Fruit fly (Drosophila melanogaster) whole organism, embryonic: ENCODE results near the gene tw.

Source experiments
- CG10267 ChIP-seq: fragments of 200-800 bp; sonication (Bioruptor generic); optimal IDR thresholded peaks from 2 replicates; lab custom pipeline; 2018; ENCODE audit warnings: missing biosample characterization, mild to moderate bottlenecking, missing genetic modification characterization, moderate library complexity
- CG10543 ChIP-seq: fragments of 200-800 bp; sonication (Bioruptor generic); optimal IDR thresholded peaks from 3 replicates; lab custom pipeline; 2017; ENCODE audit warnings: missing biosample characterization, mild to moderate bottlenecking, missing genetic modification characterization, moderate library complexity
- CG11723 ChIP-seq: fragments of 200-800 bp; sonication (Bioruptor generic); optimal IDR thresholded peaks from 2 replicates; lab custom pipeline; 2017; ENCODE audit warnings: missing biosample characterization, mild to moderate bottlenecking, missing genetic modification characterization
- CG13624 ChIP-seq: fragments of 200-800 bp; sonication (Bioruptor generic); optimal IDR thresholded peaks from 2 replicates; lab custom pipeline; 2016; ENCODE audit warnings: missing biosample characterization, missing genetic modification characterization
- CG14965 ChIP-seq: fragments of 200-800 bp; sonication (Bioruptor generic); optimal IDR thresholded peaks from 2 replicates; lab custom pipeline; 2016; ENCODE audit warnings: missing biosample characterization, missing genetic modification characterization, borderline replicate concordance
- CG15073 ChIP-seq: fragments of 200-800 bp; sonication (Bioruptor generic); optimal IDR thresholded peaks from 2 replicates; lab custom pipeline; 2016; ENCODE audit warnings: missing biosample characterization, missing genetic modification characterization
- CG1529 ChIP-seq: fragments of 200-800 bp; sonication (Bioruptor generic); optimal IDR thresholded peaks from 3 replicates; lab custom pipeline; 2018; ENCODE audit warnings: missing biosample characterization, missing genetic modification characterization
- CG17186 ChIP-seq: fragments of 200-800 bp; sonication (Bioruptor generic); optimal IDR thresholded peaks from 3 replicates; lab custom pipeline; 2017; ENCODE audit warnings: missing biosample characterization, missing genetic modification reagents, missing genetic modification characterization
- CG18764 ChIP-seq: fragments of 200-800 bp; sonication (Bioruptor generic); optimal IDR thresholded peaks from 3 replicates; lab custom pipeline; 2016; ENCODE audit warnings: missing biosample characterization, missing genetic modification characterization
- CG2129 ChIP-seq: fragments of 200-800 bp; sonication (Bioruptor generic); IDR thresholded peaks from 2 replicates; pipeline ENCODE4 v1.3.6; 2022; ENCODE audit warnings: missing biosample characterization, missing genetic modification characterization; ENCODE audit not compliant: partially characterized antibody
- CG31365 ChIP-seq: fragments of 200-800 bp; sonication (Bioruptor generic); optimal IDR thresholded peaks from 2 replicates; lab custom pipeline; 2018; ENCODE audit warnings: missing biosample characterization, mild to moderate bottlenecking, missing genetic modification characterization
- CG33213 ChIP-seq: fragments of 200-800 bp; sonication (Bioruptor generic); optimal IDR thresholded peaks from 3 replicates; lab custom pipeline; 2016; ENCODE audit warnings: missing biosample characterization, missing genetic modification characterization
- CG4328 ChIP-seq: fragments of 200-800 bp; sonication (Bioruptor generic); optimal IDR thresholded peaks from 3 replicates; lab custom pipeline; 2017; ENCODE audit warnings: missing biosample characterization, missing genetic modification reagents, missing genetic modification characterization
- CG4707 ChIP-seq: fragments of 200-800 bp; sonication (Bioruptor generic); optimal IDR thresholded peaks from 2 replicates; lab custom pipeline; 2018; ENCODE audit warnings: missing biosample characterization, mild to moderate bottlenecking, missing genetic modification characterization, moderate library complexity
- CG6791 ChIP-seq: fragments of 200-800 bp; sonication (Bioruptor generic); IDR thresholded peaks from 3 replicates; pipeline ENCODE4 v1.3.6; 2022; ENCODE audit warnings: missing biosample characterization, missing genetic modification characterization; ENCODE audit not compliant: partially characterized antibody
- CG7372 ChIP-seq: fragments of 200-800 bp; sonication (Bioruptor generic); IDR thresholded peaks from 2 replicates; pipeline ENCODE4 v1.3.6; 2022; ENCODE audit warnings: missing biosample characterization, missing genetic modification characterization
- CG8944 ChIP-seq: fragments of 200-800 bp; sonication (Bioruptor generic); optimal IDR thresholded peaks from 3 replicates; lab custom pipeline; 2016; ENCODE audit warnings: missing biosample characterization, missing genetic modification characterization
- CG9932 ChIP-seq: fragments of 200-800 bp; sonication (Bioruptor generic); IDR thresholded peaks from 2 replicates; pipeline ENCODE4 v1.3.6; 2022; ENCODE audit warnings: missing biosample characterization, missing genetic modification characterization
- Dad ChIP-seq: fragments of 200-800 bp; sonication (Bioruptor generic); optimal IDR thresholded peaks from 3 replicates; lab custom pipeline; 2016; ENCODE audit warnings: missing biosample characterization, missing genetic modification characterization
- Doc3 ChIP-seq: fragments of 200-800 bp; sonication (Bioruptor generic); IDR thresholded peaks from 3 replicates; pipeline ENCODE4 v1.3.6; 2022; ENCODE audit warnings: missing biosample characterization, missing genetic modification characterization; ENCODE audit not compliant: partially characterized antibody
- E2f2 ChIP-seq: fragments of 200-800 bp; sonication (Bioruptor generic); IDR thresholded peaks from 2 replicates; pipeline ENCODE4 v1.3.6; 2022; ENCODE audit warnings: missing biosample characterization, missing genetic modification characterization
- Ets97D ChIP-seq: fragments of 200-800 bp; sonication (Bioruptor generic); optimal IDR thresholded peaks from 3 replicates; lab custom pipeline; 2016; ENCODE audit warnings: missing biosample characterization, missing genetic modification characterization
- Hmr ChIP-seq: fragments of 200-800 bp; sonication (Bioruptor generic); optimal IDR thresholded peaks from 3 replicates; lab custom pipeline; 2017; ENCODE audit warnings: mild to moderate bottlenecking, missing biosample characterization, missing genetic modification reagents, missing genetic modification characterization
- MESR4 ChIP-seq: fragments of 200-800 bp; sonication (Bioruptor generic); optimal IDR thresholded peaks from 2 replicates; lab custom pipeline; 2018; ENCODE audit warnings: missing biosample characterization, mild to moderate bottlenecking, missing genetic modification characterization, moderate library complexity
- Med ChIP-seq: fragments of 200-800 bp; sonication (Bioruptor generic); peaks from one replicate; lab custom pipeline; 2016; ENCODE audit warnings: missing biosample characterization, missing genetic modification characterization, mild to moderate bottlenecking, inconsistent platforms, moderate library complexity
- Mes4 ChIP-seq: fragments of 200-800 bp; sonication (Bioruptor generic); optimal IDR thresholded peaks from 2 replicates; lab custom pipeline; 2016; ENCODE audit warnings: missing biosample characterization, missing genetic modification characterization
- NC2α ChIP-seq: fragments of 200-800 bp; sonication (Bioruptor generic); optimal IDR thresholded peaks from 2 replicates; lab custom pipeline; 2016; ENCODE audit warnings: missing biosample characterization, missing genetic modification characterization
- Opbp ChIP-seq: fragments of 200-800 bp; sonication (Bioruptor generic); IDR thresholded peaks from 3 replicates; pipeline ENCODE4 v1.3.6; 2022; ENCODE audit warnings: missing biosample characterization, missing genetic modification characterization; ENCODE audit not compliant: partially characterized antibody
- Optix ChIP-seq: fragments of 200-800 bp; sonication (Bioruptor generic); IDR thresholded peaks from 3 replicates; pipeline ENCODE4 v1.3.6; 2022; ENCODE audit warnings: missing biosample characterization, missing genetic modification characterization
- Pdp1 ChIP-seq, 2 experiments: fragments of 200-800 bp; sonication (Bioruptor generic); optimal IDR thresholded peaks; 3 replicates each; lab custom pipeline; 2016; ENCODE audit warnings: missing biosample characterization in 2 of 2, missing genetic modification characterization in 2 of 2, mild to moderate bottlenecking in 1 of 2, moderate library complexity in 1 of 2
- Sox102F ChIP-seq: fragments of 200-800 bp; sonication (Bioruptor generic); optimal IDR thresholded peaks from 2 replicates; lab custom pipeline; 2018; ENCODE audit warnings: missing biosample characterization, mild to moderate bottlenecking, missing genetic modification characterization, moderate library complexity
- ash1 ChIP-seq: fragments of 200-800 bp; sonication (Bioruptor generic); optimal IDR thresholded peaks from 2 replicates; lab custom pipeline; 2018; ENCODE audit warnings: missing biosample characterization, mild to moderate bottlenecking, missing genetic modification characterization
- ato ChIP-seq: fragments of 200-800 bp; sonication (Bioruptor generic); IDR thresholded peaks from 2 replicates; pipeline ENCODE4 v1.3.6; 2022; ENCODE audit warnings: missing biosample characterization, missing genetic modification characterization; ENCODE audit not compliant: partially characterized antibody
- bbx ChIP-seq: fragments of 200-800 bp; sonication (Bioruptor generic); IDR thresholded peaks from 2 replicates; pipeline ENCODE4 v1.3.6; 2022; ENCODE audit warnings: missing biosample characterization, missing genetic modification characterization; ENCODE audit not compliant: partially characterized antibody
- jigr1 ChIP-seq: fragments of 200-800 bp; sonication (Bioruptor generic); IDR thresholded peaks from 3 replicates; pipeline ENCODE4 v1.3.6; 2022; ENCODE audit warnings: missing biosample characterization, missing genetic modification characterization
- nerfin-2 ChIP-seq: fragments of 200-800 bp; sonication (Bioruptor generic); IDR thresholded peaks from 2 replicates; pipeline ENCODE4 v1.3.6; 2022; ENCODE audit warnings: missing biosample characterization, missing genetic modification characterization; ENCODE audit not compliant: partially characterized antibody
- pan ChIP-seq, 4 experiments: fragments of >200 bp in 3 of 4; fragments of 200-800 bp in 1 of 4; sonication (Bioruptor generic) in 1 of 4; optimal IDR thresholded peaks in 3 of 4; IDR thresholded peaks in 1 of 4; 2 replicates each; pipeline versions ENCODE4 v1.3.6 to Lab custom; 2017 to 2022; ENCODE audit warnings: missing biosample characterization in 2 of 4, missing genetic modification characterization in 2 of 4, mixed read lengths in 1 of 4
- pnt ChIP-seq: fragments of 200-800 bp; sonication (Bioruptor generic); optimal IDR thresholded peaks from 3 replicates; lab custom pipeline; 2016; ENCODE audit warnings: missing biosample characterization, missing genetic modification characterization
- pzg ChIP-seq: fragments of 200-800 bp; sonication (Bioruptor generic); optimal IDR thresholded peaks from 3 replicates; lab custom pipeline; 2018; ENCODE audit warnings: missing biosample characterization, mild to moderate bottlenecking, missing genetic modification characterization, moderate library complexity
- so ChIP-seq: fragments of 200-800 bp; sonication (Bioruptor generic); IDR thresholded peaks from 3 replicates; pipeline ENCODE4 v1.3.6; 2022; ENCODE audit warnings: missing biosample characterization, missing genetic modification characterization
- trem ChIP-seq: fragments of 200-800 bp; optimal IDR thresholded peaks from 3 replicates; lab custom pipeline; 2019; ENCODE audit warnings: missing biosample characterization, mild to moderate bottlenecking, missing genetic modification characterization, moderate library complexity
- unpg ChIP-seq: fragments of 200-800 bp; sonication (Bioruptor generic); optimal IDR thresholded peaks from 3 replicates; lab custom pipeline; 2018; ENCODE audit warnings: missing biosample characterization, mild to moderate bottlenecking, missing genetic modification characterization, moderate library complexity
- vnd ChIP-seq: fragments of 200-800 bp; sonication (Bioruptor generic); IDR thresholded peaks from 3 replicates; pipeline ENCODE4 v1.3.6; 2022; ENCODE audit warnings: missing biosample characterization, missing genetic modification characterization; ENCODE audit not compliant: partially characterized antibody
- zen2 ChIP-seq: fragments of 200-800 bp; sonication (Bioruptor generic); IDR thresholded peaks from 3 replicates; pipeline ENCODE4 v1.3.6; 2022; ENCODE audit warnings: missing biosample characterization, missing genetic modification characterization; ENCODE audit not compliant: partially characterized antibody
- zf30C ChIP-seq: fragments of 200-800 bp; sonication (Bioruptor generic); optimal IDR thresholded peaks from 3 replicates; lab custom pipeline; 2018; ENCODE audit warnings: missing biosample characterization, mild to moderate bottlenecking, missing genetic modification characterization

The tw gene

DNA sequence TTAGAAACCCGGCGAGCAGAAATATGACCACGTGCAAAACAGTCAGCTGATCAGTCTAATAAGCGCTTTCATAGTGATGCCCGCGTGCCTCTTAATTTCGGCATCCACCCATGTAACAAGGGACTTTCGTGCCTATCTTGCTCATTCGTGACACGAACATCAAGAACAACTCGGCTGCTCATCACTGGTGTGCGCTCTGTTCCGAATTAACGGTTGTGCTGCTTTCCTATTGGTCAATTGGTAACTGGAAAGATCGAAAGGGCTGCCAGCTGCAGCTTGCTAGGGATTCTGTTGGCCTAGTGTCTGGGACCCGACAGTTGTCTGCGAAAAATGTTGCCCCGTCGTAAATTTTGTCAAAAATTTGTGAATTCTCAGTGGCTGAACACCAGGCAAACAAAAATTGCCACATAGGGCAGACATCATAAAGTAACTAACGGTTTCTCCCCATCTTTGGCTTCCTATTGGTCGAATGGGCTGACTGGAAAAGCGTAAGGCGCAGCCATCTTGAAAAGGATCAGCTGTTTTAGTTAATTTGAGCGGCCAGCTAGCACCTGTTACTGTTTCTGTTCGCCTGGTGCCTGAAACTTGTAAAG, 11.9 kb downstream of the tw start (continued):
- no peak for TF ChIP-seq CG4328 (GFP tag; lab: Kevin White, UChicago)
- no peak for TF ChIP-seq Optix (GFP tag; lab: Robert Waterston, UW)
- TF ChIP-seq Ets97D (GFP tag; lab: Kevin White, UChicago), result no peak
- no peak for TF ChIP-seq jigr1 (GFP tag; lab: Robert Waterston, UW)
- TF ChIP-seq CG8944, result no peak
- no peak for TF ChIP-seq Mes4
- TF ChIP-seq unpg (GFP tag; lab: Kevin White, UChicago), result no peak
- no peak for TF ChIP-seq NC2α (GFP tag; lab: Kevin White, UChicago)
- TF ChIP-seq CG11723 (GFP tag; lab: Kevin White, UChicago), result no peak
- TF ChIP-seq CG1529 (GFP tag; lab: Kevin White, UChicago), result no peak

DNA sequence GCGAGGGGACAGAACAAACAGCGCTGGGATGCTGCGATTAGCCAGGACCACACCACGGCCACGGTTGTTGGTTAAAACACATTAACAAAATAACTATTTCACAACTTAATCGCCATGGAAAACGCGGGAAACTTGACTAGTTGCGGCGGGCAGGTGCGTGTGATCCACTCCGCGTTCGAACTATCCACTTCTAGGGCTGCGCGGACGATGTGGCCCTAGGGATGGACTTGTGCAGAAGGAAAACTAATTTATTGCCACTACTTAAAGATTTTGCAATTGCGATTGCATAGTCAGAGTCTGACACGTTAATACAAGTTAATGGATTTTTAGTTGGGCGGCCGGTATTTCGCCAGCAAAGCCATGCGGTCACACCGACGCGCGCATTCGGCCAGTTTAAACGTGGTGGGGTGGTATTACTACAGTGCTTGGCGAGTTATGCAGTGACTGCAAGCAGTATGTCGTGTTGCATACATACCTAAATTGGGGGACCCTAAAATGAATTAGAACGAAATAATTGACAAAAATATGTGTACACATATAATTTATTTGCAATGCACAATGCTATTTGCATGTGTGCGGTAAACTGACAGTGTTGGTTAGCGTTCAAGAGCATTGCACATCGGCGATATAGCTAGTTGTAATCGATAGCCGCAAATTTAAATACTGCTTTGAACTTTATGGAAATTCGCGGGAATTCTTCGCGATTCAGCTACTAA, 16.8 kb downstream of the tw start, which contains the start of gene Rbf:
TSS of gene Rbf (minus strand) at position 323 of the 716 bp plus-strand sequence.
- TF ChIP-seq CG15073 (GFP tag; lab: Kevin White, UChicago) (no peak), Sox102F (GFP tag; lab: Kevin White, UChicago) (no peak), nerfin-2 (GFP tag; lab: Robert Waterston, UW) (0 out of 2 replicates have a peak, but pooled peaks have one; percentile 38), Hmr (GFP tag; lab: Kevin White, UChicago) (peak; percentile 24), CG4707 (GFP tag; lab: Kevin White, UChicago) (no peak), Doc3 (peak; percentile 43; the same call in 1 of the 3 replicates), Pdp1 (GFP tag; optimal IDR thresholded peaks at IDR 0.05; lab: Kevin White, UChicago) (peak in 1 of 2 experiments; percentile 58), CG7372 (GFP tag; lab: Robert Waterston, UW) (no peak), zen2 (GFP tag; lab: Robert Waterston, UW) (peak; percentile 46; the same call in 1 of the 3 replicates), Med (peak; percentile 36), ato (GFP tag; lab: Robert Waterston, UW) (no peak), Dad (GFP tag; lab: Kevin White, UChicago) (peak; percentile 31), E2f2 (peak; percentile 93), pzg (GFP tag; lab: Kevin White, UChicago) (peak; percentile 69), CG31365 (tag; lab: Kevin White, UChicago) (no peak), CG6791 (GFP tag; lab: Robert Waterston, UW) (peak; percentile 47; the same call in 1 of the 3 replicates), pnt (GFP tag; lab: Kevin White, UChicago) (no peak), CG33213 (GFP tag; lab: Kevin White, UChicago) (peak; percentile 5), so (GFP tag; lab: Robert Waterston, UW) (no peak), pan (optimal IDR thresholded peaks at IDR 0.05; lab: Kevin White, UChicago) (no peak), pan (GFP tag; optimal IDR thresholded peaks at IDR 0.05 in 1 of 2, IDR thresholded peaks at IDR 0.05 in 1 of 2) (no peak), ash1 (no peak), CG17186 (GFP tag; lab: Kevin White, UChicago) (peak; percentile 65), CG14965 (GFP tag; lab: Kevin White, UChicago) (no peak), CG9932 (GFP tag; lab: Robert Waterston, UW) (peak; percentile 36), trem (tag; lab: Kevin White, UChicago) (peak; percentile 32), Opbp (0 out of 3 replicates have a peak, but pooled peaks have one; percentile 35), CG10267 (tag; lab: Kevin White, UChicago) (peak; percentile 94), vnd (GFP tag; lab: Robert Waterston, UW) (peak; percentile 46; the same call in 1 of the 3 replicates), CG10543 (GFP tag; lab: Kevin White, UChicago) (no peak), bbx (peak; percentile 53; the same call in 1 of the 2 replicates), MESR4 (GFP tag; lab: Kevin White, UChicago) (peak; percentile 50), zf30C (GFP tag; lab: Kevin White, UChicago) (no peak), CG18764 (GFP tag; lab: Kevin White, UChicago) (no peak), CG2129 (peak; percentile 39; the same call in 1 of the 2 replicates), CG13624 (GFP tag; lab: Kevin White, UChicago) (peak; percentile 33)
